Worm (Caenorhabditis elegans): Measurements from ENCODE around the gene oig-3.

ce11 chrV:14726596-14726995, 2.8 kb upstream of the oig-3 start, which contains the start of gene Y50E8A.1:
- TF ChIP-seq aly-1 (tag; optimal IDR thresholded peaks at IDR 0.05) (no peak), ama-1 (optimal IDR thresholded peaks at IDR 0.05) (no peak), tbx-11 (GFP tag; IDR thresholded peaks at IDR 0.05) (no peak), hmg-4 (GFP tag; optimal IDR thresholded peaks at IDR 0.05) (no peak), sea-1 (GFP tag; conservative IDR thresholded peaks at IDR 0.05) (no peak), scrt-1 (GFP tag; IDR thresholded peaks at IDR 0.05) (no peak), ets-7 (tag; optimal IDR thresholded peaks at IDR 0.05) (no peak), flt-1 (GFP tag; IDR thresholded peaks at IDR 0.05) (no peak), hnd-1 (tag; optimal IDR thresholded peaks at IDR 0.05) (no peak), ceh-13 (GFP tag; optimal IDR thresholded peaks at IDR 0.05) (no peak), tra-4 (tag; optimal IDR thresholded peaks at IDR 0.05) (no peak)
